Fruit fly (Drosophila melanogaster) whole organism, embryonic: ENCODE data around the gene CG5882.

Experiments
- ATbp ChIP-seq: fragments of 200-800 bp; sonication (Bioruptor generic); optimal IDR thresholded peaks from 2 replicates; lab custom pipeline; 2017; ENCODE audit warnings: missing biosample characterization, mild to moderate bottlenecking, missing genetic modification characterization, missing genetic modification reagents
- Abd-B ChIP-seq: fragments of 200-800 bp; sonication (Bioruptor generic); optimal IDR thresholded peaks from 2 replicates; lab custom pipeline; 2018; ENCODE audit warnings: missing biosample characterization, mild to moderate bottlenecking, missing genetic modification characterization, moderate library complexity
- B-H1 ChIP-seq: fragments of 200-800 bp; sonication (Bioruptor generic); IDR thresholded peaks from 3 replicates; pipeline ENCODE4 v1.3.6; 2022; ENCODE audit warnings: missing biosample characterization, missing genetic modification characterization
- C15 ChIP-seq: fragments of 200-800 bp; sonication (Bioruptor generic); IDR thresholded peaks from 3 replicates; pipeline ENCODE4 v1.3.6; 2022; ENCODE audit warnings: missing biosample characterization, missing genetic modification characterization
- CG10543 ChIP-seq: fragments of 200-800 bp; sonication (Bioruptor generic); optimal IDR thresholded peaks from 3 replicates; lab custom pipeline; 2017; ENCODE audit warnings: missing biosample characterization, mild to moderate bottlenecking, missing genetic modification characterization, moderate library complexity
- CG10565 ChIP-seq: fragments of 200-800 bp; sonication (Bioruptor generic); optimal IDR thresholded peaks from 3 replicates; lab custom pipeline; 2016; ENCODE audit warnings: missing biosample characterization, mild to moderate bottlenecking, missing genetic modification characterization
- CG11504 ChIP-seq: fragments of 200-800 bp; sonication (Bioruptor generic); optimal IDR thresholded peaks from 3 replicates; lab custom pipeline; 2019; ENCODE audit warnings: missing biosample characterization, mild to moderate bottlenecking, missing genetic modification characterization, moderate library complexity
- CG12659 ChIP-seq: fragments of 200-800 bp; sonication (Bioruptor generic); optimal IDR thresholded peaks from 3 replicates; lab custom pipeline; 2017; ENCODE audit warnings: mild to moderate bottlenecking, missing biosample characterization, missing genetic modification reagents, missing genetic modification characterization
- CG13424 ChIP-seq: fragments of 200-800 bp; sonication (Bioruptor generic); optimal IDR thresholded peaks from 2 replicates; lab custom pipeline; 2019; ENCODE audit warnings: missing biosample characterization, mild to moderate bottlenecking, missing genetic modification characterization, moderate library complexity
- CG15269 ChIP-seq: fragments of 200-800 bp; sonication (Bioruptor generic); optimal IDR thresholded peaks from 2 replicates; lab custom pipeline; 2018; ENCODE audit warnings: missing biosample characterization, mild to moderate bottlenecking, missing genetic modification characterization, moderate library complexity
- CG1529 ChIP-seq: fragments of 200-800 bp; sonication (Bioruptor generic); optimal IDR thresholded peaks from 3 replicates; lab custom pipeline; 2018; ENCODE audit warnings: missing biosample characterization, missing genetic modification characterization
- CG1647 ChIP-seq: fragments of 200-800 bp; sonication (Bioruptor generic); optimal IDR thresholded peaks from 3 replicates; lab custom pipeline; 2016; ENCODE audit warnings: missing biosample characterization, missing genetic modification characterization
- CG16813 ChIP-seq: fragments of 200-800 bp; sonication (Bioruptor generic); IDR thresholded peaks from 3 replicates; pipeline ENCODE4 v1.3.6; 2022; ENCODE audit warnings: missing biosample characterization, missing genetic modification characterization; ENCODE audit not compliant: partially characterized antibody
- CG18262 ChIP-seq: fragments of 200-800 bp; optimal IDR thresholded peaks from 3 replicates; lab custom pipeline; 2019; ENCODE audit warnings: missing biosample characterization, mild to moderate bottlenecking, missing genetic modification characterization, moderate library complexity
- CG1832 ChIP-seq: fragments of 200-800 bp; sonication (Bioruptor generic); optimal IDR thresholded peaks from 2 replicates; lab custom pipeline; 2017; ENCODE audit warnings: missing biosample characterization, mild to moderate bottlenecking, missing genetic modification characterization, inconsistent platforms
- CG2199 ChIP-seq: fragments of 200-800 bp; sonication (Bioruptor generic); IDR thresholded peaks from 3 replicates; pipeline ENCODE4 v1.3.6; 2022; ENCODE audit warnings: missing biosample characterization, missing genetic modification characterization
- CG2678 ChIP-seq: fragments of 200-800 bp; sonication (Bioruptor generic); optimal IDR thresholded peaks from 3 replicates; lab custom pipeline; 2019; ENCODE audit warnings: missing biosample characterization, mild to moderate bottlenecking, missing genetic modification characterization, moderate library complexity
- CG32772 ChIP-seq: fragments of 200-800 bp; sonication (Bioruptor generic); IDR thresholded peaks from 2 replicates; pipeline ENCODE4 v1.3.6; 2022; ENCODE audit warnings: missing biosample characterization, missing genetic modification characterization
- CG34422 ChIP-seq: fragments of 200-800 bp; sonication (Bioruptor generic); IDR thresholded peaks from 3 replicates; pipeline ENCODE4 v1.3.6; 2022; ENCODE audit warnings: missing biosample characterization, missing genetic modification characterization
- CG6813 ChIP-seq: fragments of 200-800 bp; sonication (Bioruptor generic); optimal IDR thresholded peaks from 2 replicates; lab custom pipeline; 2017; ENCODE audit warnings: missing biosample characterization, missing genetic modification characterization, mild to moderate bottlenecking, moderate library complexity, missing genetic modification reagents
- CG8281 ChIP-seq: fragments of 200-800 bp; sonication (Bioruptor generic); optimal IDR thresholded peaks from 2 replicates; lab custom pipeline; 2018; ENCODE audit warnings: missing biosample characterization, mild to moderate bottlenecking, missing genetic modification characterization, moderate library complexity
- CG9817 ChIP-seq: fragments of 200-800 bp; sonication (Bioruptor generic); optimal IDR thresholded peaks from 2 replicates; lab custom pipeline; 2018; ENCODE audit warnings: missing biosample characterization, mild to moderate bottlenecking, missing genetic modification characterization, moderate library complexity
- CoRest ChIP-seq: fragments of 200-800 bp; sonication (Bioruptor generic); optimal IDR thresholded peaks from 3 replicates; lab custom pipeline; 2018; ENCODE audit warnings: missing biosample characterization, mild to moderate bottlenecking, missing genetic modification characterization, moderate library complexity
- D ChIP-seq, 2 experiments: fragments of 200-800 bp in 1 of 2; fragments of >200 bp in 1 of 2; sonication (Bioruptor generic) in 1 of 2; optimal IDR thresholded peaks; 2 replicates in 1 of 2; 3 replicates in 1 of 2; lab custom pipeline; 2017; ENCODE audit warnings: mild to moderate bottlenecking in 1 of 2, missing biosample characterization in 1 of 2, missing genetic modification characterization in 1 of 2, missing genetic modification reagents in 1 of 2
- Dfd ChIP-seq, 2 experiments: fragments of >200 bp; optimal IDR thresholded peaks; 2 replicates each; lab custom pipeline; 2017; ENCODE audit warnings: missing biosample characterization in 2 of 2, missing genetic modification characterization in 2 of 2
- E2f2 ChIP-seq: fragments of 200-800 bp; sonication (Bioruptor generic); IDR thresholded peaks from 2 replicates; pipeline ENCODE4 v1.3.6; 2022; ENCODE audit warnings: missing biosample characterization, missing genetic modification characterization
- HmgZ ChIP-seq: fragments of 200-800 bp; sonication (Bioruptor generic); optimal IDR thresholded peaks from 2 replicates; lab custom pipeline; 2018; ENCODE audit warnings: missing biosample characterization, mild to moderate bottlenecking, missing genetic modification characterization
- Hr3 ChIP-seq: fragments of 200-800 bp; sonication (Bioruptor generic); optimal IDR thresholded peaks from 3 replicates; lab custom pipeline; 2016; ENCODE audit warnings: missing biosample characterization, missing genetic modification characterization
- Jarid2 ChIP-seq: fragments of 200-800 bp; sonication (Bioruptor generic); optimal IDR thresholded peaks from 3 replicates; lab custom pipeline; 2017; ENCODE audit warnings: mild to moderate bottlenecking, missing biosample characterization, missing genetic modification reagents, missing genetic modification characterization
- NC2α ChIP-seq: fragments of 200-800 bp; sonication (Bioruptor generic); optimal IDR thresholded peaks from 2 replicates; lab custom pipeline; 2016; ENCODE audit warnings: missing biosample characterization, missing genetic modification characterization
- Pdp1 ChIP-seq, 2 experiments: fragments of 200-800 bp; sonication (Bioruptor generic); optimal IDR thresholded peaks; 3 replicates each; lab custom pipeline; 2016; ENCODE audit warnings: missing biosample characterization in 2 of 2, missing genetic modification characterization in 2 of 2, mild to moderate bottlenecking in 1 of 2, moderate library complexity in 1 of 2
- Sin3A ChIP-seq: fragments of >200 bp; optimal IDR thresholded peaks from 2 replicates; lab custom pipeline; 2018
- ara ChIP-seq: fragments of 200-800 bp; sonication (Bioruptor generic); IDR thresholded peaks from 2 replicates; pipeline ENCODE4 v1.3.6; 2022; ENCODE audit warnings: missing biosample characterization, missing genetic modification characterization
- az2 ChIP-seq: fragments of 200-800 bp; sonication (Bioruptor generic); optimal IDR thresholded peaks from 3 replicates; lab custom pipeline; 2016; ENCODE audit warnings: missing biosample characterization, missing genetic modification characterization
- bigmax ChIP-seq: fragments of 200-800 bp; sonication (Bioruptor generic); optimal IDR thresholded peaks from 2 replicates; lab custom pipeline; 2018; ENCODE audit warnings: missing biosample characterization, mild to moderate bottlenecking, missing genetic modification characterization
- ci ChIP-seq: fragments of 200-800 bp; sonication (Bioruptor generic); IDR thresholded peaks from 3 replicates; pipeline ENCODE4 v1.3.6; 2022; ENCODE audit warnings: missing biosample characterization, missing genetic modification characterization
- dmrt99B ChIP-seq: fragments of 200-800 bp; sonication (Bioruptor generic); optimal IDR thresholded peaks from 2 replicates; lab custom pipeline; 2018; ENCODE audit warnings: missing biosample characterization, mild to moderate bottlenecking, missing genetic modification characterization, moderate library complexity
- ftz-f1 ChIP-seq: fragments of 200-800 bp; sonication (Bioruptor generic); optimal IDR thresholded peaks from 2 replicates; lab custom pipeline; 2016; ENCODE audit warnings: missing biosample characterization, missing genetic modification characterization
- grau ChIP-seq: fragments of 200-800 bp; optimal IDR thresholded peaks from 3 replicates; lab custom pipeline; 2019; ENCODE audit warnings: missing biosample characterization, mild to moderate bottlenecking, missing genetic modification characterization, moderate library complexity
- jumu ChIP-seq: fragments of 200-800 bp; sonication (Bioruptor generic); optimal IDR thresholded peaks from 3 replicates; lab custom pipeline; 2016; ENCODE audit warnings: missing biosample characterization, missing genetic modification characterization
- lbe ChIP-seq: fragments of 200-800 bp; sonication (Bioruptor generic); optimal IDR thresholded peaks from 2 replicates; lab custom pipeline; 2016; ENCODE audit warnings: missing biosample characterization, mild to moderate bottlenecking, missing genetic modification characterization
- pan ChIP-seq, 4 experiments: fragments of >200 bp in 3 of 4; fragments of 200-800 bp in 1 of 4; sonication (Bioruptor generic) in 1 of 4; optimal IDR thresholded peaks in 3 of 4; IDR thresholded peaks in 1 of 4; 2 replicates each; pipeline versions ENCODE4 v1.3.6 to Lab custom; 2017 to 2022; ENCODE audit warnings: missing biosample characterization in 2 of 4, missing genetic modification characterization in 2 of 4, mixed read lengths in 1 of 4
- pnt ChIP-seq: fragments of 200-800 bp; sonication (Bioruptor generic); optimal IDR thresholded peaks from 3 replicates; lab custom pipeline; 2016; ENCODE audit warnings: missing biosample characterization, missing genetic modification characterization
- ro ChIP-seq: fragments of 200-800 bp; sonication (Bioruptor generic); IDR thresholded peaks from 2 replicates; pipeline ENCODE4 v1.3.6; 2022; ENCODE audit warnings: missing biosample characterization, missing genetic modification characterization
- row ChIP-seq: fragments of 200-800 bp; sonication (Bioruptor generic); IDR thresholded peaks from 3 replicates; pipeline ENCODE4 v1.3.6; 2022; ENCODE audit warnings: missing biosample characterization, missing genetic modification characterization
- sna ChIP-seq: fragments of 200-800 bp; sonication (Bioruptor generic); IDR thresholded peaks from 2 replicates; pipeline ENCODE4 v1.3.6; 2022; ENCODE audit warnings: missing biosample characterization, missing genetic modification characterization; ENCODE audit not compliant: partially characterized antibody
- usp ChIP-seq: fragments of >200 bp; optimal IDR thresholded peaks from 2 replicates; lab custom pipeline; 2017; ENCODE audit warnings: missing biosample characterization, missing genetic modification characterization

The CG5882 gene

dm6 chr3R:27148812-27149769 is 30.6 kb downstream of the CG5882 start (continued):
- TF ChIP-seq bigmax (GFP tag; lab: Kevin White, UChicago) (no peak), row (GFP tag; lab: Robert Waterston, UW) (no peak), CG34422 (no peak), CG18262 (tag; lab: Kevin White, UChicago) (peak; percentile 7), CG1647 (GFP tag; lab: Kevin White, UChicago) (no peak), ATbp (no peak), ftz-f1 (GFP tag; lab: Kevin White, UChicago) (peak; percentile 92), CG13424 (peak; percentile 11), dmrt99B (peak; percentile 32), CG8281 (peak; percentile 91), CG16813 (no peak), CG1832 (GFP tag; lab: Kevin White, UChicago) (no peak), CG11504 (tag; lab: Kevin White, UChicago) (peak; percentile 10), CG2199 (GFP tag; lab: Robert Waterston, UW) (no peak), CG10565 (GFP tag; lab: Kevin White, UChicago) (no peak), D (optimal IDR thresholded peaks at IDR 0.05; lab: Kevin White, UChicago) (no peak), D (GFP tag; optimal IDR thresholded peaks at IDR 0.05; lab: Kevin White, UChicago) (peak; percentile 6), az2 (peak; percentile 12), grau (tag; lab: Kevin White, UChicago) (peak; percentile 92), CG9817 (tag; lab: Kevin White, UChicago) (no peak), NC2α (no peak), CG12659 (no peak), sna (no peak), pan (optimal IDR thresholded peaks at IDR 0.05; lab: Kevin White, UChicago) (no peak), pan (GFP tag; optimal IDR thresholded peaks at IDR 0.05 in 1 of 2, IDR thresholded peaks at IDR 0.05 in 1 of 2) (no peak), CG6813 (GFP tag; lab: Kevin White, UChicago) (peak; percentile 40), CG2678 (tag; lab: Kevin White, UChicago) (peak; percentile 47), jumu (GFP tag; lab: Kevin White, UChicago) (no peak), pnt (GFP tag; lab: Kevin White, UChicago) (no peak), CG10543 (GFP tag; lab: Kevin White, UChicago) (peak; percentile 58), Sin3A (lab: Kevin White, UChicago) (no peak), B-H1 (GFP tag; lab: Robert Waterston, UW) (no peak), Pdp1 (GFP tag; optimal IDR thresholded peaks at IDR 0.05; lab: Kevin White, UChicago) (peak in 1 of 2 experiments; percentile 48), lbe (GFP tag; lab: Kevin White, UChicago) (no peak), CG1529 (no peak), Dfd (GFP tag; optimal IDR thresholded peaks at IDR 0.05; lab: Kevin White, UChicago) (no peak), Abd-B (GFP tag; lab: Kevin White, UChicago) (no peak), E2f2 (GFP tag; lab: Robert Waterston, UW) (no peak), ro (GFP tag; lab: Robert Waterston, UW) (no peak), ara (GFP tag; lab: Robert Waterston, UW) (no peak), Hr3 (GFP tag; lab: Kevin White, UChicago) (no peak), C15 (GFP tag; lab: Robert Waterston, UW) (no peak), usp (GFP tag; lab: Kevin White, UChicago) (no peak), ci (GFP tag; lab: Robert Waterston, UW) (no peak), CoRest (tag; lab: Kevin White, UChicago) (peak; percentile 28), CG15269 (no peak), Jarid2 (GFP tag; lab: Kevin White, UChicago) (no peak), CG32772 (GFP tag; lab: Robert Waterston, UW) (no peak), HmgZ (tag; lab: Kevin White, UChicago) (no peak)
